Worm (Caenorhabditis elegans): Measurements from ENCODE around the gene F02C12.1.

DNA sequence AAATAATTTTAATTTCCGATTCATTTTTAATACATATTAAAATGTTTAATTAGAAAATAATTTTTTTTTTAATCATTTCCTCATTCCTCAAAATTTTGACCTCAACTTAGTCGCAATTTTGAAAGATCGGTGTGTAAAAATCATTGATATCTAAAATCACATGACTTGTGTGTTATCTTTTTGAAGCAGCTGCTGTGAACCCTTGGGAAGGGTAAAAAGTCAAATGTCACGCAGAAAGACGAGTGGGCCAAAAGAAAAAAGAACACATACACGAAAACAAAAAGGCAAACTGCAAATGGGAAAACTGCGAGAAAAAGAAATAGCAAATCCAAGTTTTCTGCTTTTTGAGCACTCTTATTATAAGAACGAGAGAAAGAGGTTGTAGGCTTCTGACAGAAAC is 18.6 kb upstream of the F02C12.1 start:
- TF ChIP-seq nhr-237 (tag; optimal IDR thresholded peaks at IDR 0.05) = no peak
- TF ChIP-seq mab-5 (tag; optimal IDR thresholded peaks at IDR 0.05) = no peak
- no peak for TF ChIP-seq R02D3.7 (tag; optimal IDR thresholded peaks at IDR 0.05)
- TF ChIP-seq ama-1 (optimal IDR thresholded peaks at IDR 0.05) = no peak
